Worm (Caenorhabditis elegans): Measurements from ENCODE around the gene bnc-1.

Gene bnc-1

ce11 chrV:12317080-12317479 is 40.2 kb upstream of the bnc-1 start, which contains the start of gene R04F11.3:
Gene R04F11.3 (minus strand): TSS chrV:12317180.
- TF ChIP-seq ceh-43 (GFP tag; optimal IDR thresholded peaks at IDR 0.05) (no peak), ceh-39 (tag; optimal IDR thresholded peaks at IDR 0.05) (no peak), elt-3 (tag; optimal IDR thresholded peaks at IDR 0.05) (no peak), M03D4.4 (tag; optimal IDR thresholded peaks at IDR 0.05) (no peak), lin-13 (tag; optimal IDR thresholded peaks at IDR 0.05) (no peak), ztf-11 (tag; optimal IDR thresholded peaks at IDR 0.05) (no peak), mep-1 (tag; optimal IDR thresholded peaks at IDR 0.05) (no peak), nhr-28 (tag; optimal IDR thresholded peaks at IDR 0.05) (no peak), mab-5 (tag; optimal IDR thresholded peaks at IDR 0.05) (no peak), zip-8 (tag; optimal IDR thresholded peaks at IDR 0.05) (no peak), mls-2 (tag; optimal IDR thresholded peaks at IDR 0.05) (no peak), tbx-8 (GFP tag; optimal IDR thresholded peaks at IDR 0.05) (no peak), lin-32 (GFP tag; optimal IDR thresholded peaks at IDR 0.05) (no peak), hlh-1 (tag; optimal IDR thresholded peaks at IDR 0.05) (no peak), lsy-2 (tag; optimal IDR thresholded peaks at IDR 0.05) (no peak)

ce11 chrV:12316076-12316475 is 39.2 kb upstream of the bnc-1 start:
- no peak for TF ChIP-seq blmp-1 (tag; optimal IDR thresholded peaks at IDR 0.05)
- no peak for TF ChIP-seq nhr-237 (tag; optimal IDR thresholded peaks at IDR 0.05)
- TF ChIP-seq ham-2 (GFP tag; optimal IDR thresholded peaks at IDR 0.05): no peak
- no peak for TF ChIP-seq nhr-2 (tag; optimal IDR thresholded peaks at IDR 0.05)
- no peak for TF ChIP-seq sem-2 (GFP tag; optimal IDR thresholded peaks at IDR 0.05)
- no peak for TF ChIP-seq hlh-1 (tag; optimal IDR thresholded peaks at IDR 0.05)

- TF ChIP-seq hlh-1 (tag; optimal IDR thresholded peaks at IDR 0.05) (peak; percentile 15), unc-62 (GFP tag; optimal IDR thresholded peaks at IDR 0.05) (peak; percentile 18), ceh-43 (GFP tag; optimal IDR thresholded peaks at IDR 0.05) (no peak), ces-1 (GFP tag; optimal IDR thresholded peaks at IDR 0.05) (peak; percentile 84)
Observed at ce11 chrV:12314413-12314812, 37.6 kb upstream of the bnc-1 start.

ce11 chrV:12310256-12310655 is 33.4 kb upstream of the bnc-1 start, which contains the start of gene hpo-30:
Gene hpo-30 (minus strand): TSS chrV:12310356.
- TF ChIP-seq hlh-1 (tag; optimal IDR thresholded peaks at IDR 0.05) (no peak), unc-62 (GFP tag; optimal IDR thresholded peaks at IDR 0.05) (no peak), lsy-2 (tag; optimal IDR thresholded peaks at IDR 0.05) (no peak), M03D4.4 (tag; optimal IDR thresholded peaks at IDR 0.05) (no peak), flh-1 (GFP tag; optimal IDR thresholded peaks at IDR 0.05) (no peak), pha-4 (tag; optimal IDR thresholded peaks at IDR 0.05) (no peak), nhr-76 (tag; optimal IDR thresholded peaks at IDR 0.05) (no peak)

ce11 chrV:12307011-12307540 is 30.2 kb upstream of the bnc-1 start, which contains the start of gene srg-45:
Gene srg-45 (plus strand): TSS chrV:12307490.
- TF ChIP-seq ham-2 (GFP tag; optimal IDR thresholded peaks at IDR 0.05) (no peak), ceh-39 (tag; optimal IDR thresholded peaks at IDR 0.05) (no peak), nhr-28 (tag; optimal IDR thresholded peaks at IDR 0.05) (no peak), sptf-1 (tag; optimal IDR thresholded peaks at IDR 0.05) (no peak), unc-62 (GFP tag; optimal IDR thresholded peaks at IDR 0.05) (no peak), mab-5 (tag; optimal IDR thresholded peaks at IDR 0.05) (no peak), blmp-1 (tag; optimal IDR thresholded peaks at IDR 0.05) (no peak), cnd-1 (tag; optimal IDR thresholded peaks at IDR 0.05) (no peak), nhr-2 (tag; optimal IDR thresholded peaks at IDR 0.05) (no peak), M03D4.4 (tag; optimal IDR thresholded peaks at IDR 0.05) (no peak), nhr-237 (tag; optimal IDR thresholded peaks at IDR 0.05) (no peak), nhr-12 (tag; optimal IDR thresholded peaks at IDR 0.05) (no peak), bed-3 (GFP tag; optimal IDR thresholded peaks at IDR 0.05) (no peak)

- no peak for TF ChIP-seq cnd-1 (tag; optimal IDR thresholded peaks at IDR 0.05)
- no peak for TF ChIP-seq M03D4.4 (tag; optimal IDR thresholded peaks at IDR 0.05)
- no peak for TF ChIP-seq unc-39 (tag; optimal IDR thresholded peaks at IDR 0.05)
- TF ChIP-seq blmp-1 (tag; optimal IDR thresholded peaks at IDR 0.05): no peak
- no peak for TF ChIP-seq hlh-1 (tag; optimal IDR thresholded peaks at IDR 0.05)
- TF ChIP-seq nhr-28 (tag; optimal IDR thresholded peaks at IDR 0.05): no peak
- no peak for TF ChIP-seq ceh-83 (GFP tag; optimal IDR thresholded peaks at IDR 0.05)
- no peak for TF ChIP-seq mls-2 (tag; optimal IDR thresholded peaks at IDR 0.05)
- TF ChIP-seq ceh-43 (GFP tag; optimal IDR thresholded peaks at IDR 0.05): no peak
- no peak for TF ChIP-seq bed-3 (GFP tag; optimal IDR thresholded peaks at IDR 0.05)
- no peak for TF ChIP-seq mab-5 (tag; optimal IDR thresholded peaks at IDR 0.05)
- no peak for TF ChIP-seq ceh-39 (tag; optimal IDR thresholded peaks at IDR 0.05)
- TF ChIP-seq unc-120 (tag; optimal IDR thresholded peaks at IDR 0.05; ENCODE audit: poor library complexity, severe bottlenecking): no peak
- TF ChIP-seq elt-1 (tag; optimal IDR thresholded peaks at IDR 0.05; ENCODE audit: borderline replicate concordance, insufficient read depth): no peak
- TF ChIP-seq sem-2 (GFP tag; optimal IDR thresholded peaks at IDR 0.05): no peak
- no peak for TF ChIP-seq flh-1 (GFP tag; optimal IDR thresholded peaks at IDR 0.05)
- TF ChIP-seq nhr-76 (tag; optimal IDR thresholded peaks at IDR 0.05): no peak
- TF ChIP-seq ham-2 (GFP tag; optimal IDR thresholded peaks at IDR 0.05): no peak
- no peak for TF ChIP-seq nhr-12 (tag; optimal IDR thresholded peaks at IDR 0.05)
- TF ChIP-seq pha-4 (tag; optimal IDR thresholded peaks at IDR 0.05): no peak
Observed at ce11 chrV:12305677-12306076, 28.8 kb upstream of the bnc-1 start.
